Worm (Caenorhabditis elegans) whole organism, L3 larva: ENCODE data around the gene fbxc-12.

Source experiments
- ZK546.5 ChIP-seq: sonication (generic microtip); optimal IDR thresholded peaks from 2 replicates; lab custom pipeline; 2017; ENCODE audit warnings: missing biosample characterization, missing genetic modification characterization
- ceh-28 ChIP-seq: fragments of 150-350 bp; optimal IDR thresholded peaks from 2 replicates; lab custom pipeline; 2014; ENCODE audit warnings: missing biosample characterization, missing genetic modification reagents, missing genetic modification characterization
- ceh-82 ChIP-seq: fragments of 150-350 bp; optimal IDR thresholded peaks from 2 replicates; lab custom pipeline; 2014; ENCODE audit warnings: missing biosample characterization, missing genetic modification characterization
- ceh-9 ChIP-seq: sonication (generic microtip); optimal IDR thresholded peaks from 2 replicates; lab custom pipeline; 2018; ENCODE audit warnings: missing biosample characterization, missing genetic modification characterization
- daf-12 ChIP-seq: fragments of 150-350 bp; optimal IDR thresholded peaks from 2 replicates; lab custom pipeline; 2014; ENCODE audit warnings: missing biosample characterization, missing genetic modification reagents, missing genetic modification characterization
- elt-1 ChIP-seq: fragments of 150-350 bp; optimal IDR thresholded peaks from 2 replicates; lab custom pipeline; 2014; ENCODE audit warnings: missing biosample characterization, missing genetic modification characterization
- elt-2 ChIP-seq: sonication (generic microtip); optimal IDR thresholded peaks from 2 replicates; lab custom pipeline; 2016; ENCODE audit warnings: missing genetic modification reagents, mild to moderate bottlenecking, missing genetic modification characterization, missing compliant biosample characterization
- fkh-10 ChIP-seq: sonication (generic microtip); optimal IDR thresholded peaks from 2 replicates; lab custom pipeline; 2017; ENCODE audit warnings: missing biosample characterization, missing genetic modification reagents, missing genetic modification characterization
- hmg-11 ChIP-seq: sonication (generic microtip); optimal IDR thresholded peaks from 2 replicates; lab custom pipeline; 2016; ENCODE audit warnings: missing genetic modification characterization, missing compliant biosample characterization
- lin-15B ChIP-seq: fragments of 150-350 bp; optimal IDR thresholded peaks from 2 replicates; lab custom pipeline; 2014; ENCODE audit warnings: missing biosample characterization, missing genetic modification characterization
- lin-39 ChIP-seq: fragments of 150-350 bp; optimal IDR thresholded peaks from 2 replicates; lab custom pipeline; 2018; ENCODE audit warnings: missing biosample characterization, missing genetic modification reagents, missing genetic modification characterization
- lsy-12 ChIP-seq: sonication (generic microtip); optimal IDR thresholded peaks from 2 replicates; lab custom pipeline; 2016; ENCODE audit warnings: mild to moderate bottlenecking, missing genetic modification characterization, missing compliant biosample characterization
- mml-1 ChIP-seq: fragments of 150-350 bp; sonication (generic microtip); optimal IDR thresholded peaks from 3 replicates; lab custom pipeline; 2014; ENCODE audit warnings: missing biosample characterization, missing genetic modification characterization
- nfya-1 ChIP-seq: sonication (generic microtip); optimal IDR thresholded peaks from 2 replicates; lab custom pipeline; 2017; ENCODE audit warnings: missing genetic modification characterization, mild to moderate bottlenecking, missing compliant biosample characterization, antibody characterized with exemption, moderate library complexity; ENCODE audit not compliant: insufficient read depth
- nhr-12 ChIP-seq: fragments of 150-350 bp; optimal IDR thresholded peaks from 2 replicates; lab custom pipeline; 2014; ENCODE audit warnings: missing biosample characterization, missing genetic modification characterization
- nhr-23 ChIP-seq: fragments of 150-350 bp; optimal IDR thresholded peaks from 2 replicates; lab custom pipeline; 2014; ENCODE audit warnings: missing biosample characterization, missing genetic modification reagents, missing genetic modification characterization
- nhr-43 ChIP-seq: sonication (generic microtip); optimal IDR thresholded peaks from 2 replicates; lab custom pipeline; 2016; ENCODE audit warnings: mild to moderate bottlenecking, missing genetic modification characterization, missing compliant biosample characterization; ENCODE audit not compliant: poor library complexity, severe bottlenecking
- nhr-76 ChIP-seq: fragments of 150-350 bp; sonication (generic microtip); optimal IDR thresholded peaks from 5 replicates; lab custom pipeline; 2014; ENCODE audit warnings: missing biosample characterization, missing genetic modification characterization
- nhr-77 ChIP-seq: fragments of 150-350 bp; optimal IDR thresholded peaks from 2 replicates; lab custom pipeline; 2014; ENCODE audit warnings: missing biosample characterization, missing genetic modification characterization
- pha-4 ChIP-seq: fragments of 150-350 bp; optimal IDR thresholded peaks from 2 replicates; lab custom pipeline; 2014; ENCODE audit warnings: missing biosample characterization, missing genetic modification reagents, missing genetic modification characterization
- pqm-1 ChIP-seq: fragments of 150-350 bp; optimal IDR thresholded peaks from 2 replicates; lab custom pipeline; 2017; ENCODE audit warnings: missing biosample characterization, missing genetic modification characterization, inconsistent platforms
- sea-2 ChIP-seq: fragments of 150-350 bp; sonication (generic microtip); optimal IDR thresholded peaks from 4 replicates; lab custom pipeline; 2014; ENCODE audit warnings: missing biosample characterization, missing genetic modification reagents, missing genetic modification characterization
- skn-1 ChIP-seq: fragments of 150-350 bp; optimal IDR thresholded peaks from 2 replicates; lab custom pipeline; 2014; ENCODE audit warnings: missing biosample characterization, missing genetic modification characterization
- snpc-4 ChIP-seq: fragments of 150-350 bp; optimal IDR thresholded peaks from 2 replicates; lab custom pipeline; 2014; ENCODE audit warnings: missing biosample characterization, missing genetic modification characterization
- tbx-2 ChIP-seq: sonication (generic microtip); optimal IDR thresholded peaks from 2 replicates; lab custom pipeline; 2016; ENCODE audit warnings: mild to moderate bottlenecking, missing genetic modification characterization, missing compliant biosample characterization
- unc-62 ChIP-seq: fragments of 150-350 bp; sonication (generic microtip); optimal IDR thresholded peaks from 4 replicates; lab custom pipeline; 2014; ENCODE audit warnings: missing biosample characterization, missing genetic modification reagents, missing genetic modification characterization
- ztf-4 ChIP-seq: fragments of 150-350 bp; optimal IDR thresholded peaks from 2 replicates; lab custom pipeline; 2014; ENCODE audit warnings: missing biosample characterization, missing genetic modification characterization

fbxc-12 gene

ce11 chrIV:924323-924932, 19.4 kb downstream of the fbxc-12 start, which contains the start of gene lgc-30:
Gene lgc-30, plus strand, starts transcription at chrIV:924882.
- no peak for TF ChIP-seq nhr-76 (tag; lab: Kevin White, UChicago)
- TF ChIP-seq hmg-11 (tag; lab: Kevin White, UChicago), result no peak
- no peak for TF ChIP-seq ceh-28 (tag; lab: Kevin White, UChicago)
- no peak for TF ChIP-seq ztf-4
- no peak for TF ChIP-seq elt-1 (tag; lab: Kevin White, UChicago)
- no peak for TF ChIP-seq nhr-12 (tag; lab: Kevin White, UChicago)
- TF ChIP-seq, all 47 proteins: peak for 0

ce11 chrIV:927510-927909, 22.4 kb downstream of the fbxc-12 start:
- TF ChIP-seq fkh-10 (GFP tag; lab: Kevin White, UChicago), result peak; percentile 93
- no peak for TF ChIP-seq nhr-77
- TF ChIP-seq, all 47 proteins: peak for 1

- TF ChIP-seq ZK546.5 (tag; lab: Kevin White, UChicago) (no peak), lin-39 (tag; lab: Kevin White, UChicago) (peak; percentile 36)
- TF ChIP-seq, all 47 proteins: peak for 1
Measured at ce11 chrIV:935725-936124, 30.7 kb downstream of the fbxc-12 start, which contains the start of gene F58H7.1. Gene F58H7.1, minus strand, starts transcription at chrIV:935825.

ce11 chrIV:945601-946000, 40.5 kb downstream of the fbxc-12 start, which contains the start of gene faah-3:
Gene faah-3, minus strand, starts transcription at chrIV:945653.
- TF ChIP-seq elt-2 (tag; lab: Kevin White, UChicago), result peak; percentile 86
- TF ChIP-seq pqm-1 (tag; lab: Kevin White, UChicago), result peak; percentile 87
- TF ChIP-seq lsy-12 (tag; lab: Kevin White, UChicago), result no peak
- peak; percentile 13 for TF ChIP-seq pha-4 (tag; lab: Kevin White, UChicago)

ce11 chrIV:949940-950592, 45.0 kb downstream of the fbxc-12 start:
- TF ChIP-seq hmg-11 (tag; lab: Kevin White, UChicago), result no peak
- TF ChIP-seq lin-15B (tag; lab: Kevin White, UChicago), result no peak
- TF ChIP-seq nhr-23, result peak; percentile 9
- TF ChIP-seq, all 47 proteins: peak for 1

- TF ChIP-seq fkh-10 (GFP tag; lab: Kevin White, UChicago) (no peak), nhr-12 (tag; lab: Kevin White, UChicago) (no peak), elt-2 (tag; lab: Kevin White, UChicago) (no peak), sea-2 (GFP tag; lab: Kevin White, UChicago) (no peak), mml-1 (tag; lab: Kevin White, UChicago) (no peak), nhr-43 (tag; lab: Kevin White, UChicago) (no peak), ztf-4 (no peak), ZK546.5 (tag; lab: Kevin White, UChicago) (no peak), elt-1 (tag; lab: Kevin White, UChicago) (no peak), nfya-1 (tag; lab: Kevin White, UChicago) (no peak), nhr-77 (no peak), daf-12 (tag; lab: Kevin White, UChicago) (no peak), snpc-4 (tag; lab: Kevin White, UChicago) (no peak), lin-39 (tag; lab: Kevin White, UChicago) (no peak), nhr-76 (tag; lab: Kevin White, UChicago) (no peak), unc-62 (GFP tag; lab: Kevin White, UChicago) (no peak), nhr-23 (no peak)
Measured at ce11 chrIV:951569-951968, 46.5 kb downstream of the fbxc-12 start.

- no peak for TF ChIP-seq ceh-82 (tag; lab: Kevin White, UChicago)
- TF ChIP-seq nhr-12 (tag; lab: Kevin White, UChicago), result no peak
- TF ChIP-seq ceh-9 (tag; lab: Kevin White, UChicago), result no peak
- TF ChIP-seq skn-1, result no peak
- no peak for TF ChIP-seq tbx-2
- no peak for TF ChIP-seq ZK546.5 (tag; lab: Kevin White, UChicago)
- no peak for TF ChIP-seq lsy-12 (tag; lab: Kevin White, UChicago)
Measured at ce11 chrIV:953136-953535, 48.1 kb downstream of the fbxc-12 start.
